Worm (Caenorhabditis elegans) whole organism, midembryonic: ENCODE data around the gene M117.6.
A peak's percentile ranks its signal among the peaks of the same experiment; 100 is the strongest.

ENCODE experiments used
- T22C8.4 ChIP-seq: fragments of 200-800 bp; sonication (Bioruptor generic); IDR thresholded peaks from 2 replicates; pipeline ENCODE4 v1.3.6; 2022; ENCODE audit warnings: missing genetic modification characterization, missing compliant biosample characterization
- cog-1 ChIP-seq: sonication (generic microtip); optimal IDR thresholded peaks from 2 replicates; lab custom pipeline; 2016; ENCODE audit warnings: missing genetic modification characterization, missing compliant biosample characterization
- flt-1 ChIP-seq: fragments of 200-800 bp; sonication (Bioruptor generic); IDR thresholded peaks from 2 replicates; pipeline ENCODE4 v1.3.6; 2022; ENCODE audit warnings: missing genetic modification characterization, missing compliant biosample characterization
- klf-2 ChIP-seq: fragments of 200-800 bp; sonication (Bioruptor generic); conservative IDR thresholded peaks from 2 replicates; pipeline ENCODE4 v1.3.6; 2022; ENCODE audit warnings: missing genetic modification reagents, missing genetic modification characterization, missing compliant biosample characterization
- med-1 ChIP-seq: sonication (generic microtip); optimal IDR thresholded peaks from 2 replicates; lab custom pipeline; 2017; ENCODE audit warnings: missing genetic modification characterization, mild to moderate bottlenecking, missing compliant biosample characterization, antibody characterized with exemption, missing genetic modification reagents; ENCODE audit not compliant: insufficient read depth
- ref-1 ChIP-seq: fragments of 200-800 bp; sonication (Bioruptor generic); conservative IDR thresholded peaks from 2 replicates; pipeline ENCODE4 v1.3.6; 2022; ENCODE audit warnings: missing genetic modification reagents, missing genetic modification characterization, missing compliant biosample characterization
- tab-1 ChIP-seq: fragments of 200-800 bp; sonication (Bioruptor generic); IDR thresholded peaks from 2 replicates; pipeline ENCODE4 v1.3.6; 2022; ENCODE audit warnings: missing genetic modification characterization, missing compliant biosample characterization
- ztf-23 ChIP-seq: fragments of 200-800 bp; sonication (Bioruptor generic); IDR thresholded peaks from 2 replicates; pipeline ENCODE4 v1.3.6; 2022; ENCODE audit warnings: missing genetic modification reagents, missing genetic modification characterization, missing compliant biosample characterization
- ztf-29 ChIP-seq: fragments of 200-800 bp; sonication (Bioruptor generic); IDR thresholded peaks from 2 replicates; pipeline ENCODE4 v1.3.6; 2022; ENCODE audit warnings: missing genetic modification reagents, missing genetic modification characterization, missing compliant biosample characterization

Gene M117.6

ce11 chrIV:11857159-11857565, 29.2 kb upstream of the M117.6 start:
- TF ChIP-seq flt-1 (no peak), cog-1 (tag; lab: Kevin White, UChicago) (peak; percentile 53)

DNA sequence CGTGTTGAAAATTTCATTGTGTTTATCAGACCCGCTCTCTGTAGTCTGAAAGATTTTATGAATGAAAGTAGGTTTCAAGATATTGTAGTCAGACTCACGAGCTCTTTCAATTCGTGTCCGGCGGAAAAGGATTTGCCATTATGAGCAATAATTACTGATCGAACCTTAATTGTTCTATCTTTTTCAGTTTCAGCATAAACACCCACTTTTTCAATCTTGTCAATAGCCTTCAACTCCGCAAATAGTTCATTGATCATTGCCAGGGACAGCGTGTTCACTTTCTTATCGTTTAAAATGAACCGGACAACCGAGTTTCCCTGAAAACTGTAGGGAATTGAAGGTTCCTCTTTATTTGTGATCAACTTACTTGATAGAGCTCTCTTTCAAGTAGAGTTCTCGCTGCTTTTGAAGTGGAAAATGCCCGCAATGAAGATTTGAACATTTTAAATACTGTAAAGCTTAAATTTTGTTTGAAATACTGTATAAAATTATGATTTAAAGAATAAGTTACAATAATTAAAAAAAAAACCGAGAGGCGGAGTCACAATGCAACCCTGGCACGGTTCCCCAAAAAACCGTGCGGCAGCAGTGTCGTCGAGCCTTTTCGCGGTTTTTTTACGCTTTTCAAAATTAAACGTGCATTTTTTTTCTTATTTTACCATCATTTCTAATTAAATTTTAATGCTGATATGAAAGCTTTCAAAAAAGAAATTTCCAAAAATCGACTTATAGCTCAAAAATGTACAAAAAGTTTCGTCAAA, 28.2 kb upstream of the M117.6 start, which contains the start of gene ech-2:
Gene ech-2 (minus strand): TSS at position 452 of the 761 bp plus-strand sequence.
- no peak for TF ChIP-seq flt-1
- TF ChIP-seq ztf-29, result no peak
- TF ChIP-seq klf-2 (GFP tag; lab: Robert Waterston, UW), result no peak
- no peak for TF ChIP-seq tab-1 (GFP tag; lab: Robert Waterston, UW)
- no peak for TF ChIP-seq ref-1 (GFP tag; lab: Robert Waterston, UW)
- TF ChIP-seq cog-1 (tag; lab: Kevin White, UChicago), result no peak
- no peak for TF ChIP-seq ztf-23 (GFP tag; lab: Robert Waterston, UW)
- no peak for TF ChIP-seq T22C8.4 (GFP tag; lab: Robert Waterston, UW)

ce11 chrIV:11855424-11855823, 27.5 kb upstream of the M117.6 start:
- TF ChIP-seq ref-1 (GFP tag; lab: Robert Waterston, UW) (no peak), tab-1 (GFP tag; lab: Robert Waterston, UW) (no peak), ztf-29 (no peak), T22C8.4 (GFP tag; lab: Robert Waterston, UW) (no peak), ztf-23 (GFP tag; lab: Robert Waterston, UW) (no peak), klf-2 (GFP tag; lab: Robert Waterston, UW) (no peak), cog-1 (tag; lab: Kevin White, UChicago) (no peak)

DNA sequence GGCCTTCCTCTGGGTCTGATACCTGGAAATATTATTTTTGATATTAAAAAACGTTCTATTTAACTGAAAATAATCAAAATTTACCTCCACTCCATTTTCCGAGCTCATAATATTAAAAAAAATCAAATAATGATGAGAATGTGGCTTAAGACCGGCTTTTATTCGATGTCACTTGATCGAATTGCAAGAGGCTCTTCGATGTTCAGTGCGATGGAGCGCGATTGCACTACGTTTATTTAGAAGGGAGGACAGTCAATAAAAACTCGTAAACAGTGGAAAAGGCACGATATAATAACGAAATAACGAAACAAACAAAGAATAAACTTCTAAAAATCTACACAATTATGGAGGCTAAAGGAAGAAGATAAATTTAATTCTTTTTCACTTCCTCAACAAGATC, 26.9 kb upstream of the M117.6 start, which contains the start of gene tag-30:
Gene tag-30 (minus strand): TSS at position 383 of the 400 bp plus-strand sequence.
- TF ChIP-seq flt-1 (no peak), cog-1 (tag; lab: Kevin White, UChicago) (no peak), ztf-29 (no peak), klf-2 (GFP tag; lab: Robert Waterston, UW) (no peak), med-1 (GFP tag; lab: Kevin White, UChicago) (no peak), T22C8.4 (GFP tag; lab: Robert Waterston, UW) (no peak), tab-1 (GFP tag; lab: Robert Waterston, UW) (no peak), ref-1 (GFP tag; lab: Robert Waterston, UW) (no peak), ztf-23 (GFP tag; lab: Robert Waterston, UW) (no peak)

DNA sequence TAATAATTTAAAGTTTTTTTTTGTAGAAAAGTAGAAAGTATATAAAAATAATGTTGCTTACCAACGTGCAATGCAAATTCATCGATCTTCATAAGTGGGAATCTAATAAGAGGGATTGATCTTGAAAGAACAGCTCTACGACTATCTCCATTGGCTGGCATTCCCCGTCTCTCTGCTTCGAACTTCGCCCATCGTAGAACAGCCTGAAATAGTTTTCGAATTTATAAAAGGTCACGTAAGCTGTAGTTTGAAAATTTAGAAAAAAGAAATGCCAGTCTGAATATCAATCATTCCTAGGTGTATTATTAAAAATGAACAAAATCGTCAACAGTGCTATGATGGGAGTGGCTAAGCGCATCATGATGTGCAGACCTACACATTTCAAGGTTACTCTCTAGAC, 24.0 kb upstream of the M117.6 start, which contains the start of gene F38H4.5:
Gene F38H4.5 (plus strand): TSS at position 301 of the 400 bp plus-strand sequence.
- no peak for TF ChIP-seq med-1 (GFP tag; lab: Kevin White, UChicago)
- TF ChIP-seq ref-1 (GFP tag; lab: Robert Waterston, UW), result no peak
- TF ChIP-seq flt-1, result no peak
- no peak for TF ChIP-seq ztf-23 (GFP tag; lab: Robert Waterston, UW)
- no peak for TF ChIP-seq ztf-29
- TF ChIP-seq klf-2 (GFP tag; lab: Robert Waterston, UW), result no peak
- TF ChIP-seq cog-1 (tag; lab: Kevin White, UChicago), result no peak
- no peak for TF ChIP-seq tab-1 (GFP tag; lab: Robert Waterston, UW)
- no peak for TF ChIP-seq T22C8.4 (GFP tag; lab: Robert Waterston, UW)

- TF ChIP-seq ref-1 (GFP tag; lab: Robert Waterston, UW), result no peak
- TF ChIP-seq T22C8.4 (GFP tag; lab: Robert Waterston, UW), result no peak
- TF ChIP-seq flt-1, result no peak
- no peak for TF ChIP-seq ztf-23 (GFP tag; lab: Robert Waterston, UW)
- no peak for TF ChIP-seq tab-1 (GFP tag; lab: Robert Waterston, UW)
- TF ChIP-seq ztf-29, result no peak
- no peak for TF ChIP-seq med-1 (GFP tag; lab: Kevin White, UChicago)
- TF ChIP-seq cog-1 (tag; lab: Kevin White, UChicago), result no peak
- no peak for TF ChIP-seq klf-2 (GFP tag; lab: Robert Waterston, UW)
Observed at ce11 chrIV:11847771-11848312, 19.9 kb upstream of the M117.6 start, which contains the start of the genes F38H4.6 and F38H4.4. TSS of gene F38H4.6 (minus strand) at chrIV:11847871. TSS of gene F38H4.4 (plus strand) at chrIV:11848262.

ce11 chrIV:11842121-11842520, 14.2 kb upstream of the M117.6 start, which contains the start of gene F38H4.3:
TSS of gene F38H4.3 (plus strand) at chrIV:11842421.
- TF ChIP-seq flt-1 (no peak), ztf-29 (no peak), med-1 (GFP tag; lab: Kevin White, UChicago) (no peak), tab-1 (GFP tag; lab: Robert Waterston, UW) (no peak), ztf-23 (GFP tag; lab: Robert Waterston, UW) (no peak), T22C8.4 (GFP tag; lab: Robert Waterston, UW) (no peak), cog-1 (tag; lab: Kevin White, UChicago) (no peak)

DNA sequence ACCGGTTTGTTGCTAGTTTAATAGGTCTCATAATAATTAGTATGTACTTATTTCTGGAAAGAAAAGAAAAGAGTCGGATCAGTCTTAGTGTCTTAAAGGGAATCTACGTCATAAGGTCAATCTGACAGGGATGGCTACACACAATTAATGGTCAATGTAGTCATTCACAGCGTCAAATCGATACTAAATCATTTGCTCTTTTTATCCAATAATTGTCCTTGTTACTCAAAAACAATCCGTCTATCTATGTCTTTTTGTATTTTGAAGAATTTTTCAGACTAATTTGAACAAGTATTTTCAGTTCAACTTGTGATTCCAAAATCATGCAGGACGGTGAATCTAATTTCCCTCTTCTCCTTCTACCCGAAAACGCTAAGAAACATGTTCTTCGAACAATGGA, 10.7 kb upstream of the M117.6 start, which contains the start of gene fbxb-3:
Gene fbxb-3 (plus strand): TSS at position 301 of the 400 bp plus-strand sequence.
- TF ChIP-seq ztf-29, result no peak
- no peak for TF ChIP-seq cog-1 (tag; lab: Kevin White, UChicago)
- TF ChIP-seq klf-2 (GFP tag; lab: Robert Waterston, UW), result no peak
- no peak for TF ChIP-seq tab-1 (GFP tag; lab: Robert Waterston, UW)
- TF ChIP-seq ztf-23 (GFP tag; lab: Robert Waterston, UW), result no peak
- no peak for TF ChIP-seq T22C8.4 (GFP tag; lab: Robert Waterston, UW)
- no peak for TF ChIP-seq med-1 (GFP tag; lab: Kevin White, UChicago)
- no peak for TF ChIP-seq ref-1 (GFP tag; lab: Robert Waterston, UW)
- TF ChIP-seq flt-1, result no peak

ce11 chrIV:11833456-11833855, 5.5 kb upstream of the M117.6 start, which contains the start of gene M117.4:
TSS of gene M117.4 (minus strand) at chrIV:11833556.
- TF ChIP-seq cog-1 (tag; lab: Kevin White, UChicago) (no peak), med-1 (GFP tag; lab: Kevin White, UChicago) (no peak)
